Worm (Caenorhabditis elegans): ENCODE data around the gene mog-4.

DNA sequence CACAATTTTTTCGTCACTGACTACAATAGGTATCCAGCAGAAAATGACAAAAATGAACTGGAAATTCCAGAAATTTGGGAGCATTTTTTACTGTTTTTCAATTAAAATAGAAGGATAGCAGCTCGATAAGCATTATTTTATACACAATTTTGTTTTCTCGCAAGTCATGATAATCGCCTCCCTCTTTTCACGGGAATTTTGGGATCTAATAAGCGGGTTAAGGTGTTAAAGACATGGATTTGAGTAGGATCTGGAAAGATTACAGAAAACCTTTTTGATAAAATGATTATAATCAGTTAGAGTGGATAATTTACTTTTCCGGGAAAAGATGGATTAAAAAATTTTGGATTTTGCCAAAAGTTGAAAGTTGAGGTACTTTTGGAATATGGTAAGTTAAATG lies 12.7 kb downstream of the mog-4 start, which contains the start of gene gcy-29:
- TF ChIP-seq nhr-237 (tag; optimal IDR thresholded peaks at IDR 0.05) (no peak), cey-2 (tag; optimal IDR thresholded peaks at IDR 0.05; ENCODE audit: borderline replicate concordance, insufficient read depth) (no peak), unc-62 (GFP tag; optimal IDR thresholded peaks at IDR 0.05 in 1 of 2) (no peak), unc-62 (tag; optimal IDR thresholded peaks at IDR 0.05) (no peak), lin-13 (GFP tag; optimal IDR thresholded peaks at IDR 0.05) (no peak)

Data from whole organism, L4 larva.